Fruit fly (Drosophila melanogaster) Kc167 (cell line): ENCODE measurements around the gene Rchy1.

ENCODE experiments used
- Myc ChIP-seq: fragments of >200 bp; optimal IDR thresholded peaks from 2 replicates; lab custom pipeline; 2017; ENCODE audit warnings: missing external identifiers
- Sin3A ChIP-seq: fragments of >200 bp; optimal IDR thresholded peaks from 2 replicates; lab custom pipeline; 2018; ENCODE audit warnings: missing external identifiers
- h ChIP-seq: fragments of >200 bp; optimal IDR thresholded peaks from 3 replicates; lab custom pipeline; 2018; ENCODE audit warnings: missing external identifiers
- insv ChIP-seq: fragments of >200 bp; optimal IDR thresholded peaks from 3 replicates; lab custom pipeline; 2018; ENCODE audit warnings: missing external identifiers
- psq ChIP-seq: fragments of >200 bp; optimal IDR thresholded peaks from 2 replicates; lab custom pipeline; 2017; ENCODE audit warnings: missing external identifiers
- ttk ChIP-seq: sonication (Bioruptor generic); optimal IDR thresholded peaks from 2 replicates; lab custom pipeline; 2017; ENCODE audit warnings: missing external identifiers

- no peak for TF ChIP-seq psq
- no peak for TF ChIP-seq Myc
- TF ChIP-seq ttk (lab: Kevin White, UChicago): no peak
- no peak for TF ChIP-seq Sin3A (lab: Kevin White, UChicago)
- no peak for TF ChIP-seq h (lab: Kevin White, UChicago)
- no peak for TF ChIP-seq insv (lab: Kevin White, UChicago)
Measured at dm6 chr2L:6473076-6474037, 7.9 kb upstream of the Rchy1 start, which contains the start of gene mmy.
